Worm (Caenorhabditis elegans): ENCODE measurements around the gene nstp-10.

The nstp-10 gene

DNA sequence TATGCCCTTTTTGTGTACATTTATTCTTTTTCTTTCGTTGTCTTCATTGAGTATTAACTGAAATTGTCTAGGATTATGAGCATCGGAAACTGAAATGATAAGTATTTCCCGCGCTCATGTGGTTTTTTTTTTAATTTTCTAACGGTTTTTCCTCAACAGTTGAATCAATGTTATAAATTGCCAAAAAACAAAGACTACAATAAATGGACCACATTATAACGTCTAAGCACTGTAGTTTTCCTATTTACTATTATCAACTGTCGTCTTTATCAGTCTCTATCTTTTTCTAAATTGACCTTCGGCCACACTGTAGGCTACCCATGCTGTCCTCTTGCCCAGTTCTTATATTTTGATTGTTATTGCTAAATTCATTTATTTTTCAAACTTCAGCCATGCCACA is 41.9 kb downstream of the nstp-10 start, which contains the start of gene acs-14 (continued):
- TF ChIP-seq fkh-10 (GFP tag; optimal IDR thresholded peaks at IDR 0.05) (no peak), nhr-76 (tag; optimal IDR thresholded peaks at IDR 0.05) (no peak)

DNA sequence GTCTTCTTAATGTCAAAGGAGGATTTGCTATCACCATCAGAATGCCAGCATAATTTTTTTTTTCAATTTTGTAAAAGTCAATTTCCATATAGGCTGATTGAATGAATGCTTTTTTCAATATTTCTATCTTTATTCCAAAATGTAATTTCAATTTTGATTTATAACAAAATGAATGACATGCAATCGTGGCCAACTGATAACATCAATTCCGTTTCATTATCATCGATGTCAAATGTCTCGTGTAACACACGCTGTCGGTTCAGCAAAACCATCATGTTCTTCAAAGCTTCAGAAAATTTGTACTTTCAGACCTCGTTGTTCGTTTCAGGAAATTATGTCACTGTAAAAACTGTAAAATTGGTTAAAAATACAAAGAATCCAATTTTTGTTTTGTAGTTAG is 42.7 kb downstream of the nstp-10 start:
- TF ChIP-seq lim-7 (GFP tag; IDR thresholded peaks at IDR 0.05) (no peak), jun-1 (tag; optimal IDR thresholded peaks at IDR 0.05) (no peak), ceh-20 (GFP tag; IDR thresholded peaks at IDR 0.05) (peak; percentile 90), dmd-6 (GFP tag; IDR thresholded peaks at IDR 0.05) (peak; percentile 94), unc-62 (GFP tag; optimal IDR thresholded peaks at IDR 0.05 in 1 of 2) (no peak), unc-62 (tag; optimal IDR thresholded peaks at IDR 0.05) (no peak), ztf-7 (tag; optimal IDR thresholded peaks at IDR 0.05) (no peak), ctbp-1 (GFP tag; IDR thresholded peaks at IDR 0.05) (no peak), rbr-2 (tag; optimal IDR thresholded peaks at IDR 0.05) (no peak), pqm-1 (tag; optimal IDR thresholded peaks at IDR 0.05) (peak; percentile 71), dve-1 (tag; optimal IDR thresholded peaks at IDR 0.05; ENCODE audit: insufficient read depth) (peak; percentile 68), zfp-3 (GFP tag; conservative IDR thresholded peaks at IDR 0.05) (no peak), nhr-25 (tag; optimal IDR thresholded peaks at IDR 0.05; ENCODE audit: borderline replicate concordance, insufficient read depth) (no peak), hlh-30 (tag; optimal IDR thresholded peaks at IDR 0.05; ENCODE audit: insufficient read depth) (peak; percentile 48), nhr-28 (tag; optimal IDR thresholded peaks at IDR 0.05) (peak; percentile 79), daf-16 (GFP tag; optimal IDR thresholded peaks at IDR 0.05) (no peak), daf-16 (tag; optimal IDR thresholded peaks at IDR 0.05) (peak; percentile 25), php-3 (GFP tag; IDR thresholded peaks at IDR 0.05) (peak; percentile 96), arid-1 (GFP tag; conservative IDR thresholded peaks at IDR 0.05) (no peak), hlh-11 (tag; optimal IDR thresholded peaks at IDR 0.05) (peak; percentile 23), mdl-1 (tag; optimal IDR thresholded peaks at IDR 0.05) (peak in 1 of 2 experiments; percentile 37), mxl-3 (GFP tag; optimal IDR thresholded peaks at IDR 0.05) (peak; percentile 83), unc-130 (GFP tag; optimal IDR thresholded peaks at IDR 0.05) (no peak), nhr-41 (GFP tag; IDR thresholded peaks at IDR 0.05) (0 out of 2 replicates have a peak, but pooled peaks have one; percentile 41), duxl-1 (tag; optimal IDR thresholded peaks at IDR 0.05; ENCODE audit: poor library complexity) (no peak), mep-1 (tag; optimal IDR thresholded peaks at IDR 0.05) (peak; percentile 15), ces-1 (GFP tag; optimal IDR thresholded peaks at IDR 0.05) (no peak), lir-3 (tag; optimal IDR thresholded peaks at IDR 0.05) (no peak), ceh-82 (tag; optimal IDR thresholded peaks at IDR 0.05) (no peak), fos-1 (tag; optimal IDR thresholded peaks at IDR 0.05) (no peak), mxl-2 (GFP tag; conservative IDR thresholded peaks at IDR 0.05) (no peak)

- no peak for TF ChIP-seq nhr-25 (tag; optimal IDR thresholded peaks at IDR 0.05; ENCODE audit: borderline replicate concordance, insufficient read depth)
- TF ChIP-seq aha-1 (tag) = peak; percentile 87
- no peak for TF ChIP-seq jun-1 (tag; optimal IDR thresholded peaks at IDR 0.05)
- TF ChIP-seq spr-1 (tag; optimal IDR thresholded peaks at IDR 0.05) = no peak
- no peak for TF ChIP-seq nhr-11 (tag; optimal IDR thresholded peaks at IDR 0.05)
- no peak for TF ChIP-seq php-3 (GFP tag; IDR thresholded peaks at IDR 0.05)
- no peak for TF ChIP-seq lin-29 (GFP tag; IDR thresholded peaks at IDR 0.05)
- TF ChIP-seq hlh-11 (tag; optimal IDR thresholded peaks at IDR 0.05) = peak; percentile 6
- no peak for TF ChIP-seq mxl-2 (GFP tag; conservative IDR thresholded peaks at IDR 0.05)
- TF ChIP-seq cey-2 (tag; optimal IDR thresholded peaks at IDR 0.05; ENCODE audit: borderline replicate concordance, insufficient read depth) = no peak
- no peak for TF ChIP-seq dmd-6 (GFP tag; IDR thresholded peaks at IDR 0.05)
- TF ChIP-seq egl-43 (GFP tag; IDR thresholded peaks at IDR 0.05) = no peak
- no peak for TF ChIP-seq madf-9 (GFP tag; conservative IDR thresholded peaks at IDR 0.05)
- no peak for TF ChIP-seq tag-97 (GFP tag; IDR thresholded peaks at IDR 0.05)
- no peak for TF ChIP-seq fos-1 (tag; optimal IDR thresholded peaks at IDR 0.05)
- TF ChIP-seq ztf-11 (tag; optimal IDR thresholded peaks at IDR 0.05) = no peak
- TF ChIP-seq egl-27 (tag; optimal IDR thresholded peaks at IDR 0.05) = no peak
- no peak for TF ChIP-seq Y75B8A.6 (GFP tag; IDR thresholded peaks at IDR 0.05)
- TF ChIP-seq nhr-6 (tag; optimal IDR thresholded peaks at IDR 0.05) = no peak
- no peak for TF ChIP-seq gei-8 (GFP tag; optimal IDR thresholded peaks at IDR 0.05)
- TF ChIP-seq mep-1 (tag; optimal IDR thresholded peaks at IDR 0.05) = no peak
- TF ChIP-seq mxl-3 (GFP tag; optimal IDR thresholded peaks at IDR 0.05) = peak; percentile 13
- TF ChIP-seq F49E8.2 (tag; optimal IDR thresholded peaks at IDR 0.05; ENCODE audit: borderline replicate concordance) = no peak
- TF ChIP-seq dmd-8 (GFP tag; IDR thresholded peaks at IDR 0.05) = no peak
These were observed 45.1 kb downstream of the nstp-10 start, which contains the start of gene haao-1 for ce11 chrV:9504474-9504960. haao-1 (plus strand) TSS chrV:9504910.

All from whole organism, L4 larva.